Worm (Caenorhabditis elegans): ENCODE data around the gene F32B6.4.
A peak's percentile ranks its signal among the peaks of the same experiment; 100 is the strongest.

The F32B6.4 gene

ce11 chrIV:9873837-9874236, 18.0 kb downstream of the F32B6.4 start:
- TF ChIP-seq ztf-4 (tag; optimal IDR thresholded peaks at IDR 0.05) (peak; percentile 9), ceh-16 (tag; optimal IDR thresholded peaks at IDR 0.05) (no peak), ceh-82 (tag; optimal IDR thresholded peaks at IDR 0.05) (no peak), ZK546.5 (tag; optimal IDR thresholded peaks at IDR 0.05) (no peak), nhr-25 (tag; optimal IDR thresholded peaks at IDR 0.05) (peak; percentile 58), ztf-11 (tag; optimal IDR thresholded peaks at IDR 0.05) (no peak), elt-1 (tag; optimal IDR thresholded peaks at IDR 0.05) (peak; percentile 48), ceh-28 (tag; optimal IDR thresholded peaks at IDR 0.05) (no peak), lin-15B (tag; optimal IDR thresholded peaks at IDR 0.05) (peak; percentile 15), nhr-76 (tag; optimal IDR thresholded peaks at IDR 0.05) (no peak), nhr-67 (tag; optimal IDR thresholded peaks at IDR 0.05) (no peak), pha-4 (tag; optimal IDR thresholded peaks at IDR 0.05) (peak; percentile 67), snpc-4 (tag; optimal IDR thresholded peaks at IDR 0.05) (peak; percentile 48), sea-2 (GFP tag; optimal IDR thresholded peaks at IDR 0.05) (no peak), hmg-11 (tag; optimal IDR thresholded peaks at IDR 0.05) (peak; percentile 44), nfya-1 (tag; optimal IDR thresholded peaks at IDR 0.05; ENCODE audit: insufficient read depth) (peak; percentile 67), pqm-1 (tag; optimal IDR thresholded peaks at IDR 0.05) (peak; percentile 59), elt-2 (tag; optimal IDR thresholded peaks at IDR 0.05) (peak; percentile 53), nhr-23 (tag; optimal IDR thresholded peaks at IDR 0.05) (peak; percentile 44)

- TF ChIP-seq fkh-10 (GFP tag; optimal IDR thresholded peaks at IDR 0.05) = no peak
- TF ChIP-seq nhr-12 (tag; optimal IDR thresholded peaks at IDR 0.05) = no peak
- no peak for TF ChIP-seq zag-1 (tag; optimal IDR thresholded peaks at IDR 0.05)
- TF ChIP-seq aly-2 (tag; optimal IDR thresholded peaks at IDR 0.05) = no peak
- peak; percentile 77 for TF ChIP-seq pqm-1 (tag; optimal IDR thresholded peaks at IDR 0.05)
- TF ChIP-seq hmg-11 (tag; optimal IDR thresholded peaks at IDR 0.05) = peak; percentile 29
- TF ChIP-seq unc-62 (GFP tag; optimal IDR thresholded peaks at IDR 0.05) = no peak
- no peak for TF ChIP-seq R02D3.7 (tag; optimal IDR thresholded peaks at IDR 0.05)
- peak; percentile 18 for TF ChIP-seq lin-15B (tag; optimal IDR thresholded peaks at IDR 0.05)
- TF ChIP-seq jun-1 (tag; optimal IDR thresholded peaks at IDR 0.05) = no peak
- no peak for TF ChIP-seq ztf-11 (tag; optimal IDR thresholded peaks at IDR 0.05)
- no peak for TF ChIP-seq nhr-23 (tag; optimal IDR thresholded peaks at IDR 0.05)
- TF ChIP-seq ceh-16 (tag; optimal IDR thresholded peaks at IDR 0.05) = no peak
- TF ChIP-seq ceh-28 (tag; optimal IDR thresholded peaks at IDR 0.05) = peak; percentile 26
- TF ChIP-seq nhr-77 (tag; optimal IDR thresholded peaks at IDR 0.05) = no peak
- TF ChIP-seq ZK546.5 (tag; optimal IDR thresholded peaks at IDR 0.05) = no peak
- TF ChIP-seq nhr-43 (tag; optimal IDR thresholded peaks at IDR 0.05; ENCODE audit: poor library complexity, severe bottlenecking) = no peak
- no peak for TF ChIP-seq nhr-237 (tag; optimal IDR thresholded peaks at IDR 0.05)
- peak; percentile 60 for TF ChIP-seq elt-2 (tag; optimal IDR thresholded peaks at IDR 0.05)
- no peak for TF ChIP-seq ceh-9 (tag; optimal IDR thresholded peaks at IDR 0.05)
- peak; percentile 57 for TF ChIP-seq nfya-1 (tag; optimal IDR thresholded peaks at IDR 0.05; ENCODE audit: insufficient read depth)
- TF ChIP-seq lin-39 (tag; optimal IDR thresholded peaks at IDR 0.05) = peak; percentile 1
- no peak for TF ChIP-seq fkh-2 (tag; optimal IDR thresholded peaks at IDR 0.05)
- no peak for TF ChIP-seq egl-27 (tag; optimal IDR thresholded peaks at IDR 0.05)
- TF ChIP-seq elt-1 (tag; optimal IDR thresholded peaks at IDR 0.05) = no peak
- no peak for TF ChIP-seq unc-39 (tag; optimal IDR thresholded peaks at IDR 0.05)
- TF ChIP-seq mdl-1 (tag; optimal IDR thresholded peaks at IDR 0.05) = no peak
- peak; percentile 2 for TF ChIP-seq skn-1 (tag; optimal IDR thresholded peaks at IDR 0.05)
- TF ChIP-seq pha-4 (tag; optimal IDR thresholded peaks at IDR 0.05) = peak; percentile 66
- no peak for TF ChIP-seq ceh-82 (tag; optimal IDR thresholded peaks at IDR 0.05)
- TF ChIP-seq ama-1 (optimal IDR thresholded peaks at IDR 0.05) = no peak
- TF ChIP-seq mml-1 (tag; optimal IDR thresholded peaks at IDR 0.05) = no peak
- TF ChIP-seq nhr-67 (tag; optimal IDR thresholded peaks at IDR 0.05) = no peak
- TF ChIP-seq daf-12 (tag; optimal IDR thresholded peaks at IDR 0.05) = no peak
- no peak for TF ChIP-seq elt-3 (tag; optimal IDR thresholded peaks at IDR 0.05)
- TF ChIP-seq egl-5 (tag; optimal IDR thresholded peaks at IDR 0.05) = no peak
- no peak for TF ChIP-seq nhr-11 (tag; optimal IDR thresholded peaks at IDR 0.05)
These were observed 19.1 kb downstream of the F32B6.4 start for ce11 chrIV:9872786-9873185.
